Fruit fly (Drosophila melanogaster): ENCODE results near the gene CG46059.

The CG46059 gene

dm6 chr2L:19142176-19142870 is 41.3 kb downstream of the CG46059 start:
- TF ChIP-seq lola (GFP tag; optimal IDR thresholded peaks at IDR 0.05), result no peak
- TF ChIP-seq dsf (GFP tag; optimal IDR thresholded peaks at IDR 0.05; ENCODE audit: borderline replicate concordance), result no peak
- TF ChIP-seq N (GFP tag; optimal IDR thresholded peaks at IDR 0.05), result no peak
- no peak for TF ChIP-seq Dif (GFP tag; optimal IDR thresholded peaks at IDR 0.05; ENCODE audit: partially characterized antibody)
- no peak for TF ChIP-seq tai (GFP tag; optimal IDR thresholded peaks at IDR 0.05)
- TF ChIP-seq Hr83 (GFP tag; optimal IDR thresholded peaks at IDR 0.05; ENCODE audit: poor library complexity, severe bottlenecking), result no peak
- TF ChIP-seq Hr78 (GFP tag; optimal IDR thresholded peaks at IDR 0.05), result no peak
- TF ChIP-seq jim (GFP tag; optimal IDR thresholded peaks at IDR 0.05), result no peak
- TF ChIP-seq Sp1 (GFP tag; optimal IDR thresholded peaks at IDR 0.05), result peak; percentile 45
- TF ChIP-seq Mio (GFP tag; optimal IDR thresholded peaks at IDR 0.05), result no peak
- peak in 1 of 2 experiments; percentile 48 for TF ChIP-seq foxo (GFP tag; optimal IDR thresholded peaks at IDR 0.05)
- peak; percentile 32 for TF ChIP-seq HLH106 (tag; optimal IDR thresholded peaks at IDR 0.05)
- no peak for TF ChIP-seq sv (GFP tag; optimal IDR thresholded peaks at IDR 0.05)
- TF ChIP-seq Myc (optimal IDR thresholded peaks at IDR 0.05), result no peak
- TF ChIP-seq psq (GFP tag; optimal IDR thresholded peaks at IDR 0.05), result peak; percentile 44
- TF ChIP-seq CG32264 (GFP tag; optimal IDR thresholded peaks at IDR 0.05), result no peak
- no peak for TF ChIP-seq CG9705 (GFP tag; optimal IDR thresholded peaks at IDR 0.05)
- peak; percentile 46 for TF ChIP-seq sage (GFP tag; optimal IDR thresholded peaks at IDR 0.05)
- TF ChIP-seq OdsH (GFP tag; optimal IDR thresholded peaks at IDR 0.05), result peak; percentile 62
- TF ChIP-seq Dfd (GFP tag; optimal IDR thresholded peaks at IDR 0.05), result no peak
- no peak for TF ChIP-seq Vsx2 (GFP tag; optimal IDR thresholded peaks at IDR 0.05; ENCODE audit: partially characterized antibody)
- peak; percentile 61 for TF ChIP-seq fru (GFP tag; optimal IDR thresholded peaks at IDR 0.05)
- TF ChIP-seq Hnf4 (GFP tag; optimal IDR thresholded peaks at IDR 0.05), result peak; percentile 38
- peak; percentile 58 for TF ChIP-seq rgr (GFP tag; optimal IDR thresholded peaks at IDR 0.05)
- no peak for TF ChIP-seq dl (GFP tag; optimal IDR thresholded peaks at IDR 0.05; ENCODE audit: insufficient read depth in 1 of 2, partially characterized antibody in 2 of 2)
- TF ChIP-seq br (GFP tag; optimal IDR thresholded peaks at IDR 0.05), result peak; percentile 34
- TF ChIP-seq ey (GFP tag; optimal IDR thresholded peaks at IDR 0.05), result peak; percentile 56
- no peak for TF ChIP-seq Abd-B (GFP tag; optimal IDR thresholded peaks at IDR 0.05)
- no peak for TF ChIP-seq pan (optimal IDR thresholded peaks at IDR 0.05)
- peak; percentile 47 for TF ChIP-seq h (GFP tag; optimal IDR thresholded peaks at IDR 0.05)
- TF ChIP-seq Rel (GFP tag; optimal IDR thresholded peaks at IDR 0.05), result no peak
- peak; percentile 37 for TF ChIP-seq Rel (tag; optimal IDR thresholded peaks at IDR 0.05)

DNA sequence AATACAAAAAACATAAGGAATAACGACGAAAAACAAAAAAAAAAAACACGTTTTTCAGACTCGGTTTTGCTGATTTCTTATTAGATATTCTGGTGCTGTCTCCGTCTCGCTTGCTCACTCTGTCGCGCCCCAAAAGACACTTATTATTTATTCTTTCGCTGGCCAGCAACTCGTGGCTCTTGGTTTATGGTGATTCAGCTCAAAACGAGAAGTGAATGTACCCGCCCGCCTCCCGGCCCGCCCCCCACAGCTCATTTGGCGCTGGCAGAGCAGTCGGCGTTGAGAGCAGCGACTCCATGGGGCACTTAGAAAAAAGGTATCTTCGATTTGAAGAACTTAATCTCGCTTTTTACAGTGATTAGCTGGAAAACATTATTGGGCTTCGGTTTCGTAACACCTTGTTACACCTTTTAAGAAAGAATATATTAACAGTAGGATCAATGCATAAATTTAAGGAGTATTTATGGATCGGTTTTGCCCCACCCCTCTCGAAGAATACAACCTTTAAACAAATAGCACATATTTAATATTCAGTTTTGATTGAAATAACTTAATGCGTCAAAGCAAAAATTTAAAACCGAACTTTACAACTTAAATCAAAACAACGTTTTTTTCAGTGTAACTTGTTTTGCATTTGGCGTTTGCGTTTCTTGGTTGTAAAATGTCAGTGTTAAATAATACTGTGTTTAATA is 42.0 kb downstream of the CG46059 start:
- TF ChIP-seq Sp1 (GFP tag; optimal IDR thresholded peaks at IDR 0.05) (peak; percentile 93), Vsx2 (GFP tag; optimal IDR thresholded peaks at IDR 0.05; ENCODE audit: partially characterized antibody) (no peak), HLH106 (tag; optimal IDR thresholded peaks at IDR 0.05) (peak; percentile 91), woc (GFP tag; optimal IDR thresholded peaks at IDR 0.05) (peak; percentile 77), jim (GFP tag; optimal IDR thresholded peaks at IDR 0.05) (no peak), Rel (GFP tag; optimal IDR thresholded peaks at IDR 0.05) (peak; percentile 56), Rel (tag; optimal IDR thresholded peaks at IDR 0.05) (peak; percentile 26), Hr83 (GFP tag; optimal IDR thresholded peaks at IDR 0.05; ENCODE audit: poor library complexity, severe bottlenecking) (no peak), Hr78 (GFP tag; optimal IDR thresholded peaks at IDR 0.05) (no peak), ey (GFP tag; optimal IDR thresholded peaks at IDR 0.05) (peak; percentile 91), dsf (GFP tag; optimal IDR thresholded peaks at IDR 0.05; ENCODE audit: borderline replicate concordance) (peak; percentile 65), foxo (GFP tag; optimal IDR thresholded peaks at IDR 0.05) (peak; percentile 21 to 90), usp (GFP tag; optimal IDR thresholded peaks at IDR 0.05) (no peak), h (GFP tag; optimal IDR thresholded peaks at IDR 0.05) (peak; percentile 91), brk (GFP tag; optimal IDR thresholded peaks at IDR 0.05) (peak; percentile 58), fru (GFP tag; optimal IDR thresholded peaks at IDR 0.05) (peak; percentile 87), Hnf4 (GFP tag; optimal IDR thresholded peaks at IDR 0.05) (peak; percentile 74), br (GFP tag; optimal IDR thresholded peaks at IDR 0.05) (peak; percentile 89), sv (GFP tag; optimal IDR thresholded peaks at IDR 0.05) (peak; percentile 63), psq (GFP tag; optimal IDR thresholded peaks at IDR 0.05) (peak; percentile 79), Jra (GFP tag; optimal IDR thresholded peaks at IDR 0.05) (peak; percentile 16), Dif (GFP tag; optimal IDR thresholded peaks at IDR 0.05; ENCODE audit: partially characterized antibody) (peak; percentile 10), Dfd (GFP tag; optimal IDR thresholded peaks at IDR 0.05) (peak; percentile 95), Abd-B (GFP tag; optimal IDR thresholded peaks at IDR 0.05) (no peak), sage (GFP tag; optimal IDR thresholded peaks at IDR 0.05) (peak; percentile 77), N (GFP tag; optimal IDR thresholded peaks at IDR 0.05) (no peak), lola (GFP tag; optimal IDR thresholded peaks at IDR 0.05) (no peak), CG9705 (GFP tag; optimal IDR thresholded peaks at IDR 0.05) (peak; percentile 81), tai (GFP tag; optimal IDR thresholded peaks at IDR 0.05) (peak; percentile 63), dl (GFP tag; optimal IDR thresholded peaks at IDR 0.05; ENCODE audit: insufficient read depth in 1 of 2, partially characterized antibody in 2 of 2) (no peak), Mio (GFP tag; optimal IDR thresholded peaks at IDR 0.05) (no peak), OdsH (GFP tag; optimal IDR thresholded peaks at IDR 0.05) (peak; percentile 88), GATAd (GFP tag; optimal IDR thresholded peaks at IDR 0.05) (no peak), pan (optimal IDR thresholded peaks at IDR 0.05) (no peak), CrebA (GFP tag; optimal IDR thresholded peaks at IDR 0.05; ENCODE audit: borderline replicate concordance) (peak; percentile 8), dmrt93B (GFP tag; optimal IDR thresholded peaks at IDR 0.05) (peak; percentile 81), CG32264 (GFP tag; optimal IDR thresholded peaks at IDR 0.05) (peak; percentile 58), rgr (GFP tag; optimal IDR thresholded peaks at IDR 0.05) (peak; percentile 87), Myc (optimal IDR thresholded peaks at IDR 0.05) (no peak)

All from whole organism, wandering third instar larva.